Fruit fly (Drosophila melanogaster) whole organism, embryonic: ENCODE results near the gene CG42798.
A peak's percentile ranks its signal among the peaks of the same experiment; 100 is the strongest.

Experiments
- Abd-B ChIP-seq: fragments of 200-800 bp; sonication (Bioruptor generic); optimal IDR thresholded peaks from 2 replicates; lab custom pipeline; 2018; ENCODE audit warnings: missing biosample characterization, mild to moderate bottlenecking, missing genetic modification characterization, moderate library complexity
- C15 ChIP-seq: fragments of 200-800 bp; sonication (Bioruptor generic); IDR thresholded peaks from 3 replicates; pipeline ENCODE4 v1.3.6; 2022; ENCODE audit warnings: missing biosample characterization, missing genetic modification characterization
- CG10321 ChIP-seq: fragments of 200-800 bp; sonication (Bioruptor generic); IDR thresholded peaks from 2 replicates; pipeline ENCODE4 v1.3.6; 2022; ENCODE audit warnings: missing biosample characterization, missing genetic modification characterization
- CG10654 ChIP-seq: fragments of 200-800 bp; sonication (Bioruptor generic); optimal IDR thresholded peaks from 2 replicates; lab custom pipeline; 2016; ENCODE audit warnings: missing biosample characterization, missing genetic modification characterization
- CG11247 ChIP-seq: fragments of 200-800 bp; sonication (Bioruptor generic); IDR thresholded peaks from 2 replicates; pipeline ENCODE4 v1.3.6; 2022; ENCODE audit warnings: missing biosample characterization, missing genetic modification characterization
- CG12219 ChIP-seq: fragments of 200-800 bp; sonication (Bioruptor generic); optimal IDR thresholded peaks from 3 replicates; lab custom pipeline; 2018; ENCODE audit warnings: missing biosample characterization, mild to moderate bottlenecking, missing genetic modification characterization
- CG13424 ChIP-seq: fragments of 200-800 bp; sonication (Bioruptor generic); optimal IDR thresholded peaks from 2 replicates; lab custom pipeline; 2019; ENCODE audit warnings: missing biosample characterization, mild to moderate bottlenecking, missing genetic modification characterization, moderate library complexity
- CG14050 ChIP-seq: fragments of 200-800 bp; sonication (Bioruptor generic); IDR thresholded peaks from 3 replicates; pipeline ENCODE4 v1.3.6; 2022; ENCODE audit warnings: missing biosample characterization, missing genetic modification characterization
- CG14710 ChIP-seq: fragments of 200-800 bp; sonication (Bioruptor generic); optimal IDR thresholded peaks from 3 replicates; lab custom pipeline; 2019; ENCODE audit warnings: missing biosample characterization, mild to moderate bottlenecking, missing genetic modification characterization, moderate library complexity
- CG14860 ChIP-seq: fragments of 200-800 bp; sonication (Bioruptor generic); IDR thresholded peaks from 3 replicates; pipeline ENCODE4 v1.3.6; 2022; ENCODE audit warnings: missing biosample characterization, missing genetic modification characterization; ENCODE audit not compliant: partially characterized antibody
- CG14965 ChIP-seq: fragments of 200-800 bp; sonication (Bioruptor generic); optimal IDR thresholded peaks from 2 replicates; lab custom pipeline; 2016; ENCODE audit warnings: missing biosample characterization, missing genetic modification characterization, borderline replicate concordance
- CG16813 ChIP-seq: fragments of 200-800 bp; sonication (Bioruptor generic); IDR thresholded peaks from 3 replicates; pipeline ENCODE4 v1.3.6; 2022; ENCODE audit warnings: missing biosample characterization, missing genetic modification characterization; ENCODE audit not compliant: partially characterized antibody
- CG16815 ChIP-seq: fragments of 200-800 bp; sonication (Bioruptor generic); optimal IDR thresholded peaks from 3 replicates; lab custom pipeline; 2017; ENCODE audit warnings: missing biosample characterization, mild to moderate bottlenecking, missing genetic modification characterization
- CG17829 ChIP-seq: fragments of 200-800 bp; optimal IDR thresholded peaks from 2 replicates; lab custom pipeline; 2019; ENCODE audit warnings: missing biosample characterization, mild to moderate bottlenecking, missing genetic modification characterization, moderate library complexity
- CG18262 ChIP-seq: fragments of 200-800 bp; optimal IDR thresholded peaks from 3 replicates; lab custom pipeline; 2019; ENCODE audit warnings: missing biosample characterization, mild to moderate bottlenecking, missing genetic modification characterization, moderate library complexity
- CG1832 ChIP-seq: fragments of 200-800 bp; sonication (Bioruptor generic); optimal IDR thresholded peaks from 2 replicates; lab custom pipeline; 2017; ENCODE audit warnings: missing biosample characterization, mild to moderate bottlenecking, missing genetic modification characterization, inconsistent platforms
- CG2678 ChIP-seq: fragments of 200-800 bp; sonication (Bioruptor generic); optimal IDR thresholded peaks from 3 replicates; lab custom pipeline; 2019; ENCODE audit warnings: missing biosample characterization, mild to moderate bottlenecking, missing genetic modification characterization, moderate library complexity
- CG31365 ChIP-seq: fragments of 200-800 bp; sonication (Bioruptor generic); optimal IDR thresholded peaks from 2 replicates; lab custom pipeline; 2018; ENCODE audit warnings: missing biosample characterization, mild to moderate bottlenecking, missing genetic modification characterization
- CG3838 ChIP-seq: fragments of 200-800 bp; sonication (Bioruptor generic); optimal IDR thresholded peaks from 3 replicates; lab custom pipeline; 2016; ENCODE audit warnings: missing biosample characterization, missing genetic modification characterization
- CG4730 ChIP-seq: fragments of 200-800 bp; sonication (Bioruptor generic); IDR thresholded peaks from 2 replicates; pipeline ENCODE4 v1.3.6; 2022; ENCODE audit warnings: missing biosample characterization, missing genetic modification characterization
- CG5180 ChIP-seq: fragments of 200-800 bp; sonication (Bioruptor generic); optimal IDR thresholded peaks from 3 replicates; lab custom pipeline; 2017; ENCODE audit warnings: missing biosample characterization, missing genetic modification characterization, mild to moderate bottlenecking, moderate library complexity, missing genetic modification reagents
- CG6689 ChIP-seq: fragments of 200-800 bp; sonication (Bioruptor generic); IDR thresholded peaks from 2 replicates; pipeline ENCODE4 v1.3.6; 2022; ENCODE audit warnings: missing biosample characterization, missing genetic modification characterization
- CG6854 ChIP-seq: fragments of 200-800 bp; sonication (Bioruptor generic); optimal IDR thresholded peaks from 3 replicates; lab custom pipeline; 2017; ENCODE audit warnings: missing biosample characterization, mild to moderate bottlenecking, missing genetic modification characterization
- CG8478 ChIP-seq: fragments of >200 bp; optimal IDR thresholded peaks from 2 replicates; lab custom pipeline; 2018
- CTCF ChIP-seq: fragments of 200-800 bp; sonication (Bioruptor generic); optimal IDR thresholded peaks from 2 replicates; lab custom pipeline; 2017; ENCODE audit warnings: missing biosample characterization, mild to moderate bottlenecking, missing genetic modification characterization, moderate library complexity
- Gug ChIP-seq: fragments of 200-800 bp; sonication (Bioruptor generic); IDR thresholded peaks from 4 replicates; pipeline ENCODE4 v1.3.6; 2022; ENCODE audit warnings: missing biosample characterization, missing genetic modification characterization
- H2.0 ChIP-seq: fragments of 200-800 bp; sonication (Bioruptor generic); IDR thresholded peaks from 2 replicates; pipeline ENCODE4 v1.3.6; 2022; ENCODE audit warnings: missing biosample characterization, missing genetic modification characterization
- Max ChIP-seq: fragments of 200-800 bp; sonication (Bioruptor generic); optimal IDR thresholded peaks from 2 replicates; lab custom pipeline; 2016; ENCODE audit warnings: missing biosample characterization, mild to moderate bottlenecking, missing genetic modification characterization
- Mrtf ChIP-seq: fragments of 200-800 bp; sonication (Bioruptor generic); IDR thresholded peaks from 3 replicates; pipeline ENCODE4 v1.3.6; 2022; ENCODE audit warnings: missing biosample characterization, missing genetic modification characterization
- NC2α ChIP-seq: fragments of 200-800 bp; sonication (Bioruptor generic); optimal IDR thresholded peaks from 2 replicates; lab custom pipeline; 2016; ENCODE audit warnings: missing biosample characterization, missing genetic modification characterization
- Neu2 ChIP-seq: fragments of 200-800 bp; sonication (Bioruptor generic); optimal IDR thresholded peaks from 3 replicates; lab custom pipeline; 2016; ENCODE audit warnings: missing biosample characterization, missing genetic modification characterization, borderline replicate concordance
- Optix ChIP-seq: fragments of 200-800 bp; sonication (Bioruptor generic); IDR thresholded peaks from 3 replicates; pipeline ENCODE4 v1.3.6; 2022; ENCODE audit warnings: missing biosample characterization, missing genetic modification characterization
- Poxn ChIP-seq: fragments of 200-800 bp; sonication (Bioruptor generic); IDR thresholded peaks from 2 replicates; pipeline ENCODE4 v1.3.6; 2022; ENCODE audit warnings: missing biosample characterization, missing genetic modification characterization
- Scr ChIP-seq: fragments of 200-800 bp; sonication (Bioruptor generic); IDR thresholded peaks from 2 replicates; pipeline ENCODE4 v1.3.6; 2022; ENCODE audit warnings: missing biosample characterization, missing genetic modification characterization; ENCODE audit not compliant: partially characterized antibody
- Tbp ChIP-seq: fragments of >200 bp; optimal IDR thresholded peaks from 2 replicates; lab custom pipeline; 2018; ENCODE audit warnings: missing biosample characterization, missing genetic modification characterization
- Xrp1 ChIP-seq: fragments of 200-800 bp; sonication (Bioruptor generic); IDR thresholded peaks from 2 replicates; pipeline ENCODE4 v1.3.6; 2022; ENCODE audit warnings: missing biosample characterization, missing genetic modification characterization
- YL-1 ChIP-seq: fragments of 200-800 bp; sonication (Bioruptor generic); optimal IDR thresholded peaks from 3 replicates; lab custom pipeline; 2017; ENCODE audit warnings: missing biosample characterization, mild to moderate bottlenecking, missing genetic modification characterization
- bowl ChIP-seq: fragments of 200-800 bp; sonication (Bioruptor generic); IDR thresholded peaks from 2 replicates; pipeline ENCODE4 v1.3.6; 2022; ENCODE audit warnings: missing biosample characterization, missing genetic modification characterization
- danr ChIP-seq: fragments of 200-800 bp; sonication (Bioruptor generic); IDR thresholded peaks from 2 replicates; pipeline ENCODE4 v1.3.6; 2022; ENCODE audit warnings: missing biosample characterization, missing genetic modification characterization
- ems ChIP-seq: fragments of 200-800 bp; sonication (Bioruptor generic); optimal IDR thresholded peaks from 3 replicates; lab custom pipeline; 2016; ENCODE audit warnings: missing biosample characterization, missing genetic modification characterization
- h ChIP-seq: fragments of >200 bp; optimal IDR thresholded peaks from 2 replicates; lab custom pipeline; 2017
- lola ChIP-seq, 3 experiments: fragments of >200 bp in 2 of 3; fragments of 200-800 bp in 1 of 3; sonication (Bioruptor generic) in 1 of 3; optimal IDR thresholded peaks; 2 replicates each; lab custom pipeline; 2017 to 2019; ENCODE audit warnings: missing biosample characterization in 3 of 3, missing genetic modification characterization in 3 of 3, mild to moderate bottlenecking in 1 of 3, moderate library complexity in 1 of 3
- mld ChIP-seq: fragments of 200-800 bp; sonication (Bioruptor generic); IDR thresholded peaks from 3 replicates; pipeline ENCODE4 v1.3.6; 2022; ENCODE audit warnings: missing biosample characterization, missing genetic modification characterization; ENCODE audit not compliant: partially characterized antibody
- nau ChIP-seq: fragments of 200-800 bp; sonication (Bioruptor generic); optimal IDR thresholded peaks from 3 replicates; lab custom pipeline; 2017; ENCODE audit warnings: missing biosample characterization, mild to moderate bottlenecking, missing genetic modification characterization, missing genetic modification reagents
- nerfin-2 ChIP-seq: fragments of 200-800 bp; sonication (Bioruptor generic); IDR thresholded peaks from 2 replicates; pipeline ENCODE4 v1.3.6; 2022; ENCODE audit warnings: missing biosample characterization, missing genetic modification characterization; ENCODE audit not compliant: partially characterized antibody
- pita ChIP-seq: fragments of 200-800 bp; sonication (Bioruptor generic); optimal IDR thresholded peaks from 2 replicates; lab custom pipeline; 2017; ENCODE audit warnings: missing biosample characterization, mild to moderate bottlenecking, missing genetic modification characterization
- row ChIP-seq: fragments of 200-800 bp; sonication (Bioruptor generic); IDR thresholded peaks from 3 replicates; pipeline ENCODE4 v1.3.6; 2022; ENCODE audit warnings: missing biosample characterization, missing genetic modification characterization
- sens ChIP-seq: fragments of 200-800 bp; sonication (Bioruptor generic); peaks from one replicate; lab custom pipeline; 2016; ENCODE audit warnings: missing biosample characterization, missing genetic modification characterization
- tap ChIP-seq: fragments of 200-800 bp; optimal IDR thresholded peaks from 3 replicates; lab custom pipeline; 2019; ENCODE audit warnings: missing biosample characterization, mild to moderate bottlenecking, missing genetic modification characterization, moderate library complexity
- tna ChIP-seq: fragments of 200-800 bp; sonication (Bioruptor generic); IDR thresholded peaks from 2 replicates; pipeline ENCODE4 v1.3.6; 2022; ENCODE audit warnings: missing biosample characterization, missing genetic modification characterization; ENCODE audit not compliant: partially characterized antibody
- zf30C ChIP-seq: fragments of 200-800 bp; sonication (Bioruptor generic); optimal IDR thresholded peaks from 3 replicates; lab custom pipeline; 2018; ENCODE audit warnings: missing biosample characterization, mild to moderate bottlenecking, missing genetic modification characterization

CG42798 gene

dm6 chr3R:17391313-17391845 is 15.1 kb upstream of the CG42798 start, which contains the start of the genes Brf and sds22 (continued):
- TF ChIP-seq C15 (GFP tag; lab: Robert Waterston, UW): peak; percentile 87; the same call in 2 of the 3 replicates
- peak; percentile 82 for TF ChIP-seq Poxn
- peak; percentile 89 for TF ChIP-seq tap (tag; lab: Kevin White, UChicago)
- TF ChIP-seq ems (GFP tag; lab: Kevin White, UChicago): peak; percentile 96
- peak; percentile 83 for TF ChIP-seq nau
- peak; percentile 58; the same call in 2 of the 3 replicates for TF ChIP-seq Optix (GFP tag; lab: Robert Waterston, UW)
- TF ChIP-seq CG17829: peak; percentile 96
- peak; percentile 90 for TF ChIP-seq Neu2 (GFP tag; lab: Kevin White, UChicago)
- TF ChIP-seq NC2α (GFP tag; lab: Kevin White, UChicago): peak; percentile 89
- TF ChIP-seq CG6689: peak; percentile 99
- TF ChIP-seq H2.0: peak; percentile 84
- TF ChIP-seq sens: peak; percentile 99
- TF ChIP-seq CG10321: peak; percentile 61; the same call in 1 of the 2 replicates
- TF ChIP-seq CG13424 (tag; lab: Kevin White, UChicago): peak; percentile 97
- peak; percentile 98 for TF ChIP-seq Max (GFP tag; lab: Kevin White, UChicago)
- TF ChIP-seq CG14965 (GFP tag; lab: Kevin White, UChicago): peak; percentile 48
- no peak for TF ChIP-seq pita (GFP tag; lab: Kevin White, UChicago)
- TF ChIP-seq CG2678 (tag; lab: Kevin White, UChicago): peak; percentile 96
- TF ChIP-seq CTCF (GFP tag; lab: Kevin White, UChicago): peak; percentile 46
- peak; percentile 87 for TF ChIP-seq CG14050
- peak; percentile 74; the same call in 2 of the 3 replicates for TF ChIP-seq CG14860 (GFP tag; lab: Robert Waterston, UW)
- TF ChIP-seq CG16813 (GFP tag; lab: Robert Waterston, UW): peak; percentile 87
- TF ChIP-seq CG14710 (tag; lab: Kevin White, UChicago): peak; percentile 97
- TF ChIP-seq mld (GFP tag; lab: Robert Waterston, UW): peak; percentile 43; the same call in 1 of the 3 replicates
- no peak for TF ChIP-seq zf30C
- TF ChIP-seq Scr: peak; percentile 86
- TF ChIP-seq CG31365: peak; percentile 76
- TF ChIP-seq danr (GFP tag; lab: Robert Waterston, UW): peak; percentile 87
- TF ChIP-seq Gug (GFP tag; lab: Robert Waterston, UW): peak; percentile 92
- TF ChIP-seq CG11247 (GFP tag; lab: Robert Waterston, UW): peak; percentile 92
- peak; percentile 95 for TF ChIP-seq Xrp1 (GFP tag; lab: Robert Waterston, UW)
- peak in 1 of 3 experiments; percentile 97 for TF ChIP-seq lola (GFP tag; optimal IDR thresholded peaks at IDR 0.05; lab: Kevin White, UChicago)
- peak; percentile 97 for TF ChIP-seq Abd-B (GFP tag; lab: Kevin White, UChicago)
- TF ChIP-seq row: peak; percentile 98
- no peak for TF ChIP-seq CG1832 (GFP tag; lab: Kevin White, UChicago)
- peak; percentile 94 for TF ChIP-seq CG18262 (tag; lab: Kevin White, UChicago)
- TF ChIP-seq CG10654: peak; percentile 95
- TF ChIP-seq bowl (GFP tag; lab: Robert Waterston, UW): peak; percentile 42; the same call in 1 of the 2 replicates
- peak; percentile 95 for TF ChIP-seq CG16815 (GFP tag; lab: Kevin White, UChicago)
- TF ChIP-seq CG5180 (GFP tag; lab: Kevin White, UChicago): peak; percentile 74
- peak; percentile 80 for TF ChIP-seq YL-1
- TF ChIP-seq nerfin-2 (GFP tag; lab: Robert Waterston, UW): no peak
- peak; percentile 89 for TF ChIP-seq CG3838 (GFP tag; lab: Kevin White, UChicago)
- peak; percentile 67 for TF ChIP-seq CG6854 (GFP tag; lab: Kevin White, UChicago)
- peak; percentile 86 for TF ChIP-seq CG12219
- TF ChIP-seq Mrtf (GFP tag; lab: Robert Waterston, UW): peak; percentile 90
- no peak for TF ChIP-seq Tbp (GFP tag; lab: Kevin White, UChicago)
- TF ChIP-seq h: no peak
- no peak for TF ChIP-seq CG8478
- TF ChIP-seq CG4730 (GFP tag; lab: Robert Waterston, UW): peak; percentile 90
- peak; percentile 56; the same call in 1 of the 2 replicates for TF ChIP-seq tna
